Worm (Caenorhabditis elegans): ENCODE results near the gene F59F4.3.
A peak's percentile ranks its signal among the peaks of the same experiment; 100 is the strongest.

F59F4.3 gene

ce11 chrX:15856853-15857252, 9.5 kb upstream of the F59F4.3 start, which contains the start of gene F53H4.2:
TSS of gene F53H4.2 (plus strand) at chrX:15857153.
- TF ChIP-seq chd-7 (tag; optimal IDR thresholded peaks at IDR 0.05) (no peak), let-607 (tag; optimal IDR thresholded peaks at IDR 0.05) (no peak), repo-1 (tag; optimal IDR thresholded peaks at IDR 0.05) (no peak), T26A5.8 (tag; optimal IDR thresholded peaks at IDR 0.05) (no peak), mel-28 (tag; optimal IDR thresholded peaks at IDR 0.05; ENCODE audit: borderline replicate concordance) (no peak), egrh-3 (GFP tag; IDR thresholded peaks at IDR 0.05) (no peak), F22D6.2 (tag; optimal IDR thresholded peaks at IDR 0.05) (no peak), F57C9.4 (tag; optimal IDR thresholded peaks at IDR 0.05) (no peak), F37B4.10 (GFP tag; IDR thresholded peaks at IDR 0.05) (no peak), nfya-2 (GFP tag; IDR thresholded peaks at IDR 0.05) (no peak), die-1 (tag; optimal IDR thresholded peaks at IDR 0.05) (no peak), lag-1 (GFP tag; IDR thresholded peaks at IDR 0.05) (no peak), egl-18 (GFP tag; IDR thresholded peaks at IDR 0.05) (no peak), fkh-3 (tag; optimal IDR thresholded peaks at IDR 0.05) (no peak), T07F8.4 (tag; optimal IDR thresholded peaks at IDR 0.05) (no peak), efl-1 (GFP tag; optimal IDR thresholded peaks at IDR 0.05) (no peak)

- TF ChIP-seq tbx-9 (tag; optimal IDR thresholded peaks at IDR 0.05; ENCODE audit: borderline replicate concordance) (no peak), repo-1 (tag; optimal IDR thresholded peaks at IDR 0.05) (no peak), mcd-1 (GFP tag; IDR thresholded peaks at IDR 0.05) (no peak), egl-18 (GFP tag; IDR thresholded peaks at IDR 0.05) (no peak), lin-35 (GFP tag; optimal IDR thresholded peaks at IDR 0.05) (no peak), ztf-26 (tag; optimal IDR thresholded peaks at IDR 0.05) (no peak), F10E7.11 (tag; optimal IDR thresholded peaks at IDR 0.05) (no peak), Y79H2A.3 (GFP tag; conservative IDR thresholded peaks at IDR 0.05) (no peak), die-1 (tag; optimal IDR thresholded peaks at IDR 0.05) (no peak), C06A6.2 (GFP tag; conservative IDR thresholded peaks at IDR 0.05) (no peak), F57C9.4 (tag; optimal IDR thresholded peaks at IDR 0.05) (no peak), unc-62 (GFP tag; optimal IDR thresholded peaks at IDR 0.05) (no peak), atf-7 (tag; optimal IDR thresholded peaks at IDR 0.05) (no peak), mes-4 (tag; optimal IDR thresholded peaks at IDR 0.05) (no peak), hmg-1.2 (GFP tag; IDR thresholded peaks at IDR 0.05) (peak; percentile 45; the same call in 1 of the 2 replicates), snpc-1.1 (tag; optimal IDR thresholded peaks at IDR 0.05; ENCODE audit: insufficient read depth) (peak; percentile 21), F57A8.1 (GFP tag; optimal IDR thresholded peaks at IDR 0.05) (no peak), Y53G8AR.9 (GFP tag; conservative IDR thresholded peaks at IDR 0.05) (no peak), K12H6.12 (tag; optimal IDR thresholded peaks at IDR 0.05) (no peak), mxl-1 (tag; optimal IDR thresholded peaks at IDR 0.05) (no peak), madf-3 (GFP tag; IDR thresholded peaks at IDR 0.05) (no peak), aptf-3 (GFP tag; IDR thresholded peaks at IDR 0.05) (no peak), F22D6.2 (tag; optimal IDR thresholded peaks at IDR 0.05) (no peak), snpc-4 (GFP tag; optimal IDR thresholded peaks at IDR 0.05) (peak; percentile 45), snpc-4 (tag; optimal IDR thresholded peaks at IDR 0.05) (peak in 2 of 4 experiments; percentile 87 to 90), him-1 (tag; optimal IDR thresholded peaks at IDR 0.05) (no peak), unc-130 (GFP tag; optimal IDR thresholded peaks at IDR 0.05) (no peak), zfh-2 (GFP tag; conservative IDR thresholded peaks at IDR 0.05) (peak; percentile 66; the same call in 1 of the 2 replicates), ztf-18 (tag; optimal IDR thresholded peaks at IDR 0.05) (no peak), snpc-3.4 (tag; optimal IDR thresholded peaks at IDR 0.05) (no peak), ceh-58 (GFP tag; IDR thresholded peaks at IDR 0.05) (no peak), attf-5 (GFP tag; optimal IDR thresholded peaks at IDR 0.05) (no peak), attf-6 (GFP tag; IDR thresholded peaks at IDR 0.05) (no peak), fkh-3 (tag; optimal IDR thresholded peaks at IDR 0.05) (no peak), F52B5.7 (tag; optimal IDR thresholded peaks at IDR 0.05) (no peak)
Observed at ce11 chrX:15851013-15851412, 3.6 kb upstream of the F59F4.3 start.
